Fruit fly (Drosophila melanogaster) whole organism, adult: ENCODE data around the gene Ns1.

Source experiments
- CG11617 ChIP-seq: fragments of 200-800 bp; sonication (Bioruptor generic); optimal IDR thresholded peaks from 2 replicates; lab custom pipeline; 2017; ENCODE audit warnings: mild to moderate bottlenecking, missing biosample characterization, missing genetic modification reagents, missing genetic modification characterization
- CG12768 ChIP-seq: fragments of 200-800 bp; sonication (Bioruptor generic); optimal IDR thresholded peaks from 2 replicates; lab custom pipeline; 2017; ENCODE audit warnings: missing biosample characterization, missing genetic modification characterization, mild to moderate bottlenecking, moderate library complexity, missing genetic modification reagents
- CG14711 ChIP-seq: fragments of 200-800 bp; sonication (Bioruptor generic); optimal IDR thresholded peaks from 2 replicates; lab custom pipeline; 2018; ENCODE audit warnings: missing biosample characterization, mild to moderate bottlenecking, missing genetic modification characterization, moderate library complexity
- CG1620 ChIP-seq: fragments of 200-800 bp; sonication (Bioruptor generic); optimal IDR thresholded peaks from 2 replicates; lab custom pipeline; 2016; ENCODE audit warnings: missing biosample characterization, missing genetic modification characterization
- CG33017 ChIP-seq: fragments of 200-800 bp; sonication (Bioruptor generic); optimal IDR thresholded peaks from 2 replicates; lab custom pipeline; 2018; ENCODE audit warnings: missing biosample characterization, mild to moderate bottlenecking, missing genetic modification characterization, moderate library complexity
- CG5204 ChIP-seq: fragments of 200-800 bp; sonication (Bioruptor generic); optimal IDR thresholded peaks from 2 replicates; lab custom pipeline; 2016; ENCODE audit warnings: missing biosample characterization, missing genetic modification characterization
- CG7045 ChIP-seq: fragments of 200-800 bp; sonication (Bioruptor generic); optimal IDR thresholded peaks from 2 replicates; lab custom pipeline; 2017; ENCODE audit warnings: missing biosample characterization, mild to moderate bottlenecking, missing genetic modification characterization
- CG7101 ChIP-seq: fragments of 200-800 bp; sonication (Bioruptor generic); optimal IDR thresholded peaks from 2 replicates; lab custom pipeline; 2018; ENCODE audit warnings: missing biosample characterization, mild to moderate bottlenecking, missing genetic modification characterization, moderate library complexity
- Clk ChIP-seq: fragments of 200-800 bp; sonication (Bioruptor generic); optimal IDR thresholded peaks from 2 replicates; lab custom pipeline; 2017; ENCODE audit warnings: missing biosample characterization, missing genetic modification characterization
- Crg-1 ChIP-seq: fragments of 200-800 bp; sonication (Bioruptor generic); optimal IDR thresholded peaks from 2 replicates; lab custom pipeline; 2016; ENCODE audit warnings: missing biosample characterization, missing genetic modification characterization
- Hr96 ChIP-seq: fragments of 200-800 bp; sonication (Bioruptor generic); optimal IDR thresholded peaks from 2 replicates; lab custom pipeline; 2016; ENCODE audit warnings: missing biosample characterization, missing genetic modification characterization
- Mnt ChIP-seq: fragments of 200-800 bp; sonication (Bioruptor generic); optimal IDR thresholded peaks from 2 replicates; lab custom pipeline; 2016; ENCODE audit warnings: missing biosample characterization, mild to moderate bottlenecking, missing genetic modification characterization
- bab1 ChIP-seq: fragments of 200-800 bp; sonication (Bioruptor generic); optimal IDR thresholded peaks from 3 replicates; lab custom pipeline; 2019; ENCODE audit warnings: missing biosample characterization, mild to moderate bottlenecking, missing genetic modification characterization, moderate library complexity
- cic ChIP-seq: fragments of 200-800 bp; sonication (Bioruptor generic); optimal IDR thresholded peaks from 2 replicates; lab custom pipeline; 2017; ENCODE audit warnings: missing biosample characterization, mild to moderate bottlenecking, missing genetic modification characterization, moderate library complexity
- cnc ChIP-seq, 2 experiments: fragments of >200 bp; optimal IDR thresholded peaks; 2 replicates each; lab custom pipeline; 2017
- kay ChIP-seq: fragments of 200-800 bp; sonication (Bioruptor generic); peaks from one replicate; lab custom pipeline; 2016; ENCODE audit warnings: missing biosample characterization, missing genetic modification characterization, borderline replicate concordance
- ovo ChIP-seq: fragments of 200-800 bp; sonication (Bioruptor generic); optimal IDR thresholded peaks from 2 replicates; lab custom pipeline; 2016; ENCODE audit warnings: missing biosample characterization, missing genetic modification characterization
- pad ChIP-seq: fragments of 200-800 bp; sonication (Bioruptor generic); optimal IDR thresholded peaks from 3 replicates; lab custom pipeline; 2017; ENCODE audit warnings: missing biosample characterization, missing genetic modification characterization, mild to moderate bottlenecking, moderate library complexity, missing genetic modification reagents
- tj ChIP-seq: fragments of 200-800 bp; sonication (Bioruptor generic); optimal IDR thresholded peaks from 3 replicates; lab custom pipeline; 2017; ENCODE audit warnings: missing biosample characterization, mild to moderate bottlenecking, missing genetic modification characterization, moderate library complexity
- toe ChIP-seq: fragments of 200-800 bp; sonication (Bioruptor generic); optimal IDR thresholded peaks from 2 replicates; lab custom pipeline; 2016; ENCODE audit warnings: missing biosample characterization, missing genetic modification characterization

Gene Ns1

DNA sequence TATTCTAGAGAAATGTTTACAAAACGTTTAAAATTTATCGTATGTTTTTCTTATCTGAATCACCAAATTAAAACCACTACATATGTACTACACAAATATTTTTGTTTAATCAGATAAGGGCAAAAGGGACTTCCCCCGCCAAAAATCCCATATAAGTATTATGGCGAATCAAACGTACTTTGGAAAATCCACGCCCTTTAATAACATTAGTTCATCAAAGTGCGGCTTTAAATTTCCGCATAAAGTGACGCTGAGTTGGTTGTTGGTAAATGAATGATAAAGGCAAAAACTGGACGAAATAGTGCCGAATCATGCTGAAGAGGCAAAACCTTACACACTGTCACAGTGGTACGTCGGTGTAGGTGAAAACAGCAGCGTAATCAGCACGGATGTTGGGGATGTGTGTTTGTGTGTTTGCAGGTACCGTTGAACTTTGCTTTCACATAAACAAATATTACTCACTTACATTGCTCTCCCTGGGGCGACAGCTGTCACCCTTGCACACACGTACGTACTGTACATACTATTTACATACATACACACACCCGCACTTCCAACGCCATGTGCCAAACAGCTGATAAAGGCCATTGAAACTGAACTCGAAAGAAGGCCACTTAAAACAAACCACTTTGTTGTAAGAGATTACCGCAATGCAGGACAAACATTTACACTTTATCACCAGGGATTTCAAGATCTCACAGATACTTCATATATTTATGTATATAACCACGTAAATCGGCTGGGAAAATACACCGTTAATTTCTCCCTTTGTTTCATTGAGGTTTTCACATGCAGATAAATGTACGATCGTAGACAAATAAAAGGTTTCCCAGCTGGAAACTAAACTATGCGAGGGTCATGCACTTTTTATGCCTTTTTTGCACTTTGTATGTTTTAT, 6.7 kb upstream of the Ns1 start:
- TF ChIP-seq CG7101 (tag; lab: Kevin White, UChicago) = no peak
- peak; percentile 29 for TF ChIP-seq Hr96
- peak; percentile 98 for TF ChIP-seq kay (GFP tag; lab: Kevin White, UChicago)
- TF ChIP-seq CG12768 (GFP tag; lab: Kevin White, UChicago) = peak; percentile 74
- no peak for TF ChIP-seq bab1 (GFP tag; lab: Kevin White, UChicago)
- peak; percentile 74 for TF ChIP-seq pad (GFP tag; lab: Kevin White, UChicago)
- no peak for TF ChIP-seq CG14711 (tag; lab: Kevin White, UChicago)
- TF ChIP-seq Clk (GFP tag; lab: Kevin White, UChicago) = no peak
- TF ChIP-seq CG33017 (tag; lab: Kevin White, UChicago) = no peak
- no peak for TF ChIP-seq Crg-1 (GFP tag; lab: Kevin White, UChicago)
- TF ChIP-seq cnc (optimal IDR thresholded peaks at IDR 0.05; lab: Kevin White, UChicago) = peak; percentile 98 to 100
- peak; percentile 97 for TF ChIP-seq tj (GFP tag; lab: Kevin White, UChicago)
- peak; percentile 63 for TF ChIP-seq cic (GFP tag; lab: Kevin White, UChicago)
- peak; percentile 90 for TF ChIP-seq Mnt
- TF ChIP-seq CG1620 (GFP tag; lab: Kevin White, UChicago) = no peak
- no peak for TF ChIP-seq ovo (GFP tag; lab: Kevin White, UChicago)
- TF ChIP-seq CG11617 (GFP tag; lab: Kevin White, UChicago) = no peak
- TF ChIP-seq CG5204 (GFP tag; lab: Kevin White, UChicago) = no peak
- peak; percentile 9 for TF ChIP-seq CG7045 (GFP tag; lab: Kevin White, UChicago)
- TF ChIP-seq toe (GFP tag; lab: Kevin White, UChicago) = no peak

dm6 chr3R:17077968-17078417, 5.5 kb upstream of the Ns1 start:
- TF ChIP-seq cnc (optimal IDR thresholded peaks at IDR 0.05; lab: Kevin White, UChicago) (peak; percentile 75 to 96), Crg-1 (GFP tag; lab: Kevin White, UChicago) (peak; percentile 28), CG12768 (GFP tag; lab: Kevin White, UChicago) (peak; percentile 7), CG7101 (tag; lab: Kevin White, UChicago) (no peak), Mnt (peak; percentile 89), cic (GFP tag; lab: Kevin White, UChicago) (peak; percentile 95), kay (GFP tag; lab: Kevin White, UChicago) (no peak)

dm6 chr3R:17067721-17068120, 4.8 kb downstream of the Ns1 start:
- no peak for TF ChIP-seq tj (GFP tag; lab: Kevin White, UChicago)
- TF ChIP-seq CG33017 (tag; lab: Kevin White, UChicago) = no peak
- TF ChIP-seq cic (GFP tag; lab: Kevin White, UChicago) = peak; percentile 74
- TF ChIP-seq pad (GFP tag; lab: Kevin White, UChicago) = no peak
- peak; percentile 81 for TF ChIP-seq kay (GFP tag; lab: Kevin White, UChicago)
- peak; percentile 16 for TF ChIP-seq CG12768 (GFP tag; lab: Kevin White, UChicago)
- peak; percentile 4 for TF ChIP-seq CG7101 (tag; lab: Kevin White, UChicago)
- TF ChIP-seq toe (GFP tag; lab: Kevin White, UChicago) = no peak

dm6 chr3R:17066828-17067430, 5.5 kb downstream of the Ns1 start:
- TF ChIP-seq bab1 (GFP tag; lab: Kevin White, UChicago) (no peak), CG11617 (GFP tag; lab: Kevin White, UChicago) (no peak), CG7045 (GFP tag; lab: Kevin White, UChicago) (no peak), toe (GFP tag; lab: Kevin White, UChicago) (no peak), CG14711 (tag; lab: Kevin White, UChicago) (no peak), CG1620 (GFP tag; lab: Kevin White, UChicago) (no peak), CG5204 (GFP tag; lab: Kevin White, UChicago) (no peak), cic (GFP tag; lab: Kevin White, UChicago) (no peak), ovo (GFP tag; lab: Kevin White, UChicago) (no peak), Crg-1 (GFP tag; lab: Kevin White, UChicago) (no peak), cnc (optimal IDR thresholded peaks at IDR 0.05; lab: Kevin White, UChicago) (no peak), CG33017 (tag; lab: Kevin White, UChicago) (no peak), Clk (GFP tag; lab: Kevin White, UChicago) (no peak), CG12768 (GFP tag; lab: Kevin White, UChicago) (no peak), Mnt (no peak), kay (GFP tag; lab: Kevin White, UChicago) (no peak), tj (GFP tag; lab: Kevin White, UChicago) (no peak), CG7101 (tag; lab: Kevin White, UChicago) (no peak), Hr96 (no peak), pad (GFP tag; lab: Kevin White, UChicago) (no peak)

DNA sequence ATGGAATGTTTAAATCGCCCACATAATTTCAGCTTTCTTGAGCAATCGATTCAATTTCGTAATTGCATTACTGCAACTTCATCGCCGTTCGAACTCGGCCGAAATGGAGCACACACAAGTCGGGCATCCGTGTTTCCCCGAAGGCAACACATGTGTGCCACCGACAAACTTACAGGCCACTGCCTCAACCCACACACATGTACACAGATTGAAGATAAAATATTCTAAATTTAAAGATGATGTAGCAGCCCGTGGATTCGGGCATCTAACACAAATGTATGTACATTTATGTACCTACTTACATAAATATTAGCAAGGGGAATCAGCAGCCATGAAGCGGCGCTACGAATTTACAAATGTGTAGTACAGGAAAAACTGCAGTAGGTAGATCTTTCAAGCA, 6.4 kb downstream of the Ns1 start:
- TF ChIP-seq CG7101 (tag; lab: Kevin White, UChicago) (no peak), kay (GFP tag; lab: Kevin White, UChicago) (peak; percentile 81)
